Fruit fly (Drosophila melanogaster): ENCODE results near the gene Pkd2.

DNA sequence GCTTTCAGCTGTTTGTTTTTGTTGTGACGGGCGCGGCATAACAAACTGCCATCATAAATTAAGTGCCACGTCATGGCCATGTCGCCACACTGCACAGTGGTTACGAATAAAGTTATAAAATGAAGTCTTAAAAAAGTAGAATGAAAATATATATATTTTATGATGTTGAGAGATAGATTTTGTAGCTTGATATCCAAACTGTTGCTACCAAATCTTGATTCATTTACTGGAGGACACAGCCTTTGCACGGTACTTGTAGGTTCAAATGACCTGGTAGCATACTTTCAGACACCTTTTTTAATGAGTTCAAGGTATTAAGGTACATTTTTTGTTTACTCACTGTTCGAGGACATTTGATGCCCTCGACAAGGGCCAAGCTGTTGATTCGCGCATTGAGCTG, 44.1 kb upstream of the Pkd2 start:
- TF ChIP-seq slp2 (GFP tag; optimal IDR thresholded peaks at IDR 0.05) (no peak), CG14667 (GFP tag; IDR thresholded peaks at IDR 0.05) (no peak), kay (GFP tag; optimal IDR thresholded peaks at IDR 0.05) (no peak), Hmx (GFP tag; optimal IDR thresholded peaks at IDR 0.05) (no peak), CG15514 (GFP tag; optimal IDR thresholded peaks at IDR 0.05) (peak; percentile 8), CG3847 (GFP tag; IDR thresholded peaks at IDR 0.05) (peak; percentile 12; the same call in 1 of the 2 replicates), CG18262 (tag; optimal IDR thresholded peaks at IDR 0.05) (no peak), ssp (GFP tag; IDR thresholded peaks at IDR 0.05) (no peak), HLH3B (GFP tag; IDR thresholded peaks at IDR 0.05) (no peak), CG5953 (GFP tag; IDR thresholded peaks at IDR 0.05) (no peak), CG8478 (optimal IDR thresholded peaks at IDR 0.05) (no peak), CG4707 (GFP tag; optimal IDR thresholded peaks at IDR 0.05) (no peak), CG5245 (GFP tag; optimal IDR thresholded peaks at IDR 0.05) (no peak), Nf-YC (tag; optimal IDR thresholded peaks at IDR 0.05) (no peak)

Measured in whole organism, embryonic.